Worm (Caenorhabditis elegans) whole organism, late embryonic: ENCODE results near the gene best-2.

Experiments
- C38D4.7 ChIP-seq: fragments of 200-800 bp; sonication (Bioruptor generic); optimal IDR thresholded peaks from 2 replicates; lab custom pipeline; 2018; ENCODE audit warnings: mild to moderate bottlenecking, missing genetic modification characterization, moderate library complexity, missing compliant biosample characterization
- F13H6.1 ChIP-seq: sonication (generic microtip); optimal IDR thresholded peaks from 2 replicates; lab custom pipeline; 2016; ENCODE audit warnings: missing genetic modification characterization, missing compliant biosample characterization
- T23F11.4 ChIP-seq: fragments of 200-800 bp; sonication (Bioruptor generic); optimal IDR thresholded peaks from 2 replicates; lab custom pipeline; 2018; ENCODE audit warnings: mild to moderate bottlenecking, missing genetic modification characterization, missing compliant biosample characterization
- ama-1 ChIP-seq: fragments of 150-350 bp; optimal IDR thresholded peaks from 2 replicates; lab custom pipeline; 2014
- ceh-14 ChIP-seq: sonication (generic microtip); optimal IDR thresholded peaks from 2 replicates; lab custom pipeline; 2016; ENCODE audit warnings: missing genotype, missing genetic modification characterization, missing compliant biosample characterization
- ceh-18 ChIP-seq: sonication (generic microtip); optimal IDR thresholded peaks from 2 replicates; lab custom pipeline; 2016; ENCODE audit warnings: missing genetic modification characterization, missing compliant biosample characterization
- ceh-24 ChIP-seq: sonication (generic microtip); optimal IDR thresholded peaks from 2 replicates; lab custom pipeline; 2016; ENCODE audit warnings: mild to moderate bottlenecking, missing genetic modification characterization, missing compliant biosample characterization
- ceh-31 ChIP-seq: sonication (generic microtip); optimal IDR thresholded peaks from 2 replicates; lab custom pipeline; 2016; ENCODE audit warnings: missing genetic modification characterization, missing compliant biosample characterization
- ceh-34 ChIP-seq: sonication (generic microtip); optimal IDR thresholded peaks from 2 replicates; lab custom pipeline; 2016; ENCODE audit warnings: mild to moderate bottlenecking, missing genetic modification characterization, missing compliant biosample characterization
- ceh-45 ChIP-seq: fragments of 200-800 bp; sonication (Bioruptor generic); IDR thresholded peaks from 2 replicates; pipeline ENCODE4 v1.3.6; 2022; ENCODE audit warnings: missing genetic modification reagents, missing genetic modification characterization, missing compliant biosample characterization
- ceh-48 ChIP-seq: sonication (generic microtip); optimal IDR thresholded peaks from 2 replicates; lab custom pipeline; 2016; ENCODE audit warnings: missing genetic modification characterization, inconsistent platforms, missing compliant biosample characterization
- ceh-6 ChIP-seq: fragments of 200-800 bp; sonication (Bioruptor generic); optimal IDR thresholded peaks from 2 replicates; lab custom pipeline; 2018; ENCODE audit warnings: mild to moderate bottlenecking, missing genetic modification characterization, missing compliant biosample characterization
- che-1 ChIP-seq: sonication (generic microtip); optimal IDR thresholded peaks from 2 replicates; lab custom pipeline; 2016; ENCODE audit warnings: mild to moderate bottlenecking, missing genetic modification characterization, missing compliant biosample characterization
- dmd-4 ChIP-seq: sonication (generic microtip); optimal IDR thresholded peaks from 2 replicates; lab custom pipeline; 2016; ENCODE audit warnings: borderline replicate concordance, missing genetic modification characterization, missing compliant biosample characterization
- elt-4 ChIP-seq: sonication (generic microtip); optimal IDR thresholded peaks from 2 replicates; lab custom pipeline; 2016; ENCODE audit warnings: missing genetic modification characterization, missing compliant biosample characterization
- eyg-1 ChIP-seq: sonication (generic microtip); optimal IDR thresholded peaks from 2 replicates; lab custom pipeline; 2016; ENCODE audit warnings: missing genotype, missing genetic modification characterization, missing compliant biosample characterization
- fax-1 ChIP-seq: sonication (generic microtip); optimal IDR thresholded peaks from 2 replicates; lab custom pipeline; 2016; ENCODE audit warnings: missing genotype, missing genetic modification characterization, missing compliant biosample characterization
- fkh-6 ChIP-seq: sonication (generic microtip); optimal IDR thresholded peaks from 2 replicates; lab custom pipeline; 2016; ENCODE audit warnings: missing genetic modification characterization, missing compliant biosample characterization
- gmeb-2 ChIP-seq: sonication (generic microtip); optimal IDR thresholded peaks from 2 replicates; lab custom pipeline; 2016; ENCODE audit warnings: missing genetic modification characterization, inconsistent platforms, missing compliant biosample characterization
- hlh-6 ChIP-seq: sonication (generic microtip); optimal IDR thresholded peaks from 2 replicates; lab custom pipeline; 2016; ENCODE audit warnings: missing genotype, missing genetic modification characterization, missing compliant biosample characterization
- hlh-8 ChIP-seq: sonication (generic microtip); optimal IDR thresholded peaks from 2 replicates; lab custom pipeline; 2016; ENCODE audit warnings: missing genotype, missing genetic modification characterization, missing compliant biosample characterization
- lin-11 ChIP-seq: fragments of 200-800 bp; sonication (Bioruptor generic); optimal IDR thresholded peaks from 2 replicates; lab custom pipeline; 2018; ENCODE audit warnings: mild to moderate bottlenecking, missing genetic modification characterization, missing compliant biosample characterization
- mec-3 ChIP-seq: sonication (generic microtip); optimal IDR thresholded peaks from 2 replicates; lab custom pipeline; 2016; ENCODE audit warnings: borderline replicate concordance, missing genetic modification characterization, missing compliant biosample characterization
- nfya-1 ChIP-seq: sonication (generic microtip); optimal IDR thresholded peaks from 2 replicates; lab custom pipeline; 2017; ENCODE audit warnings: missing genetic modification characterization, mild to moderate bottlenecking, missing compliant biosample characterization, antibody characterized with exemption, moderate library complexity
- npax-4 ChIP-seq: sonication (generic microtip); optimal IDR thresholded peaks from 2 replicates; lab custom pipeline; 2016; ENCODE audit warnings: missing genetic modification characterization, missing compliant biosample characterization
- odd-2 ChIP-seq: sonication (generic microtip); optimal IDR thresholded peaks from 2 replicates; lab custom pipeline; 2017; ENCODE audit warnings: antibody characterized with exemption, mild to moderate bottlenecking, missing genetic modification characterization, missing compliant biosample characterization
- pha-2 ChIP-seq: sonication (generic microtip); optimal IDR thresholded peaks from 2 replicates; lab custom pipeline; 2017; ENCODE audit warnings: mild to moderate bottlenecking, missing genetic modification characterization, missing compliant biosample characterization
- pha-4 ChIP-seq: fragments of 150-350 bp; optimal IDR thresholded peaks from 2 replicates; lab custom pipeline; 2018; ENCODE audit warnings: missing biosample characterization, missing genetic modification reagents, missing genetic modification characterization
- rnt-1 ChIP-seq: sonication (generic microtip); optimal IDR thresholded peaks from 2 replicates; lab custom pipeline; 2016; ENCODE audit warnings: missing genetic modification characterization, missing compliant biosample characterization
- sdc-2 ChIP-seq: sonication (generic microtip); optimal IDR thresholded peaks from 2 replicates; lab custom pipeline; 2016; ENCODE audit warnings: missing genotype, missing genetic modification characterization, missing compliant biosample characterization
- sox-2 ChIP-seq: fragments of 200-800 bp; sonication (Bioruptor generic); IDR thresholded peaks from 2 replicates; pipeline ENCODE4 v1.3.6; 2022; ENCODE audit warnings: missing genetic modification reagents, missing genetic modification characterization, missing compliant biosample characterization
- tbx-2 ChIP-seq: sonication (generic microtip); optimal IDR thresholded peaks from 2 replicates; lab custom pipeline; 2016; ENCODE audit warnings: missing genetic modification characterization, missing compliant biosample characterization
- tbx-7 ChIP-seq: sonication (generic microtip); optimal IDR thresholded peaks from 2 replicates; lab custom pipeline; 2016; ENCODE audit warnings: missing genotype, missing genetic modification characterization, missing compliant biosample characterization
- ttx-3 ChIP-seq: sonication (generic microtip); optimal IDR thresholded peaks from 2 replicates; lab custom pipeline; 2016; ENCODE audit warnings: missing genetic modification reagents, missing genetic modification characterization, missing compliant biosample characterization
- unc-3 ChIP-seq, 2 experiments: fragments of 200-800 bp in 1 of 2; sonication (Bioruptor generic) in 1 of 2; sonication (generic microtip) in 1 of 2; conservative IDR thresholded peaks in 1 of 2; optimal IDR thresholded peaks in 1 of 2; 2 replicates each; pipeline versions ENCODE4 v1.3.6 to Lab custom; 2016 to 2022; ENCODE audit warnings: missing compliant biosample characterization in 2 of 2, missing genetic modification characterization in 2 of 2, missing genetic modification reagents in 1 of 2
- unc-42 ChIP-seq: sonication (generic microtip); optimal IDR thresholded peaks from 2 replicates; lab custom pipeline; 2016; ENCODE audit warnings: missing genotype, missing genetic modification characterization, missing compliant biosample characterization
- unc-55 ChIP-seq: sonication (generic microtip); optimal IDR thresholded peaks from 2 replicates; lab custom pipeline; 2017; ENCODE audit warnings: missing biosample characterization, missing genetic modification reagents, missing genetic modification characterization
- zip-5 ChIP-seq: sonication (generic microtip); optimal IDR thresholded peaks from 2 replicates; lab custom pipeline; 2016; ENCODE audit warnings: missing genetic modification characterization, missing compliant biosample characterization
- ztf-16 ChIP-seq: sonication (generic microtip); optimal IDR thresholded peaks from 2 replicates; lab custom pipeline; 2017; ENCODE audit warnings: missing genetic modification characterization, missing compliant biosample characterization

The best-2 gene

DNA sequence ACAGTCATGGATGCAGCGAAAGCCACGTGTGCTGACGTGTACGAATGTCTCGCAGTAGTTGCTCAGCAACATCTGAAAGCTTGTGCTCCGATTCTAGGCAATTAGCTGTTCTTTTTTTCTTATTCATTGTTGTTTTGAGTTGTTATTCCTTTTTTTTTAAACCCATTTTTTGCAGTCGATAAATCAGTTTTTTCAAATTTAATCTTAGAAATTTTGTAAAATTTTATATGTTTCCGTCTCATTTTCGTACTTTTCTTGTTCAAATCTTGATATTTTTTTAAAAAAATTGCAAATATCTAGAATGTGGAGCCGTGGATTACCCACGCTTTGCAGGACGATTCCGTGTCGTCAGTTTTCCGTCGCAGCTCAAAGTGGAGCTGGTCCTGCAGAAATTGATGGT is 12.5 kb downstream of the best-2 start, which contains the start of gene fask-1:
fask-1 (plus strand) TSS at position 301 of the 400 bp plus-strand sequence.
- TF ChIP-seq pha-4 (tag; lab: Kevin White, UChicago) (no peak), T23F11.4 (GFP tag; lab: Kevin White, UChicago) (no peak), F13H6.1 (tag; lab: Kevin White, UChicago) (no peak), ztf-16 (tag; lab: Kevin White, UChicago) (no peak), lin-11 (tag; lab: Kevin White, UChicago) (no peak), ceh-6 (GFP tag; lab: Kevin White, UChicago) (no peak), fkh-6 (no peak), ama-1 (lab: Kevin White, UChicago) (no peak), hlh-6 (tag; lab: Kevin White, UChicago) (no peak), C38D4.7 (GFP tag; lab: Kevin White, UChicago) (no peak), sox-2 (GFP tag; lab: Robert Waterston, UW) (no peak), che-1 (tag; lab: Kevin White, UChicago) (no peak), unc-3 (GFP tag; conservative IDR thresholded peaks at IDR 0.05; lab: Robert Waterston, UW) (no peak), unc-3 (tag; optimal IDR thresholded peaks at IDR 0.05; lab: Kevin White, UChicago) (no peak), sdc-2 (no peak), unc-55 (GFP tag; lab: Kevin White, UChicago) (no peak), rnt-1 (tag; lab: Kevin White, UChicago) (no peak), zip-5 (tag; lab: Kevin White, UChicago) (no peak), ceh-18 (tag; lab: Kevin White, UChicago) (no peak)

- peak; percentile 9 for TF ChIP-seq ceh-34 (tag; lab: Kevin White, UChicago)
- TF ChIP-seq fax-1 (tag; lab: Kevin White, UChicago): peak; percentile 0
- TF ChIP-seq nfya-1: peak; percentile 47
- TF ChIP-seq ceh-31 (tag; lab: Kevin White, UChicago): peak; percentile 21
- no peak for TF ChIP-seq hlh-8
- TF ChIP-seq rnt-1 (tag; lab: Kevin White, UChicago): peak; percentile 2
- peak; percentile 35 for TF ChIP-seq tbx-2 (tag; lab: Kevin White, UChicago)
- TF ChIP-seq ceh-14 (tag; lab: Kevin White, UChicago): peak; percentile 57
- TF ChIP-seq mec-3 (tag; lab: Kevin White, UChicago): no peak
- peak; percentile 95 for TF ChIP-seq unc-42 (tag; lab: Kevin White, UChicago)
These were observed 14.2 kb downstream of the best-2 start, which contains the start of the genes dli-1, tin-9.2 and exos-4.1 for ce11 chrIV:13098652-13099051. Gene dli-1 (minus strand): TSS chrIV:13098792. Gene tin-9.2 (plus strand): TSS chrIV:13098995. Gene exos-4.1 (plus strand): TSS chrIV:13098999.

- TF ChIP-seq sdc-2 (no peak), gmeb-2 (tag; lab: Kevin White, UChicago) (no peak), tbx-7 (tag; lab: Kevin White, UChicago) (no peak), ceh-45 (GFP tag; lab: Robert Waterston, UW) (no peak)
- TF ChIP-seq, all 69 proteins: peak for 0
These were observed 16.1 kb downstream of the best-2 start for ce11 chrIV:13096778-13097177.

- TF ChIP-seq ceh-48 (tag; lab: Kevin White, UChicago) (no peak), rnt-1 (tag; lab: Kevin White, UChicago) (no peak), tbx-7 (tag; lab: Kevin White, UChicago) (no peak), ceh-24 (no peak), ceh-34 (tag; lab: Kevin White, UChicago) (no peak), pha-2 (tag; lab: Kevin White, UChicago) (no peak), elt-4 (tag; lab: Kevin White, UChicago) (no peak), ttx-3 (tag; lab: Kevin White, UChicago) (no peak), eyg-1 (tag; lab: Kevin White, UChicago) (no peak), nfya-1 (no peak), ceh-14 (tag; lab: Kevin White, UChicago) (no peak), npax-4 (tag; lab: Kevin White, UChicago) (no peak), odd-2 (tag; lab: Kevin White, UChicago) (no peak), dmd-4 (no peak)
These were observed 17.4 kb downstream of the best-2 start, which contains the start of gene rfc-3 for ce11 chrIV:13095462-13095861. Gene rfc-3 (plus strand): TSS chrIV:13095762.
